Fruit fly (Drosophila melanogaster) whole organism, embryonic: ENCODE data around the gene GABA-B-R2.

Experiments used
- CG11085 ChIP-seq: fragments of 200-800 bp; sonication (Bioruptor generic); IDR thresholded peaks from 2 replicates; pipeline ENCODE4 v1.3.6; 2022; ENCODE audit warnings: missing biosample characterization, missing genetic modification characterization
- CG12769 ChIP-seq: fragments of 200-800 bp; sonication (Bioruptor generic); optimal IDR thresholded peaks from 2 replicates; lab custom pipeline; 2019; ENCODE audit warnings: missing biosample characterization, mild to moderate bottlenecking, missing genetic modification characterization, moderate library complexity
- CG13287 ChIP-seq: fragments of 200-800 bp; sonication (Bioruptor generic); IDR thresholded peaks from 2 replicates; pipeline ENCODE4 v1.3.6; 2022; ENCODE audit warnings: missing biosample characterization, missing genetic modification characterization; ENCODE audit not compliant: partially characterized antibody
- CG14667 ChIP-seq: fragments of 200-800 bp; sonication (Bioruptor generic); IDR thresholded peaks from 2 replicates; pipeline ENCODE4 v1.3.6; 2022; ENCODE audit warnings: missing biosample characterization, missing genetic modification characterization
- CG14860 ChIP-seq: fragments of 200-800 bp; sonication (Bioruptor generic); IDR thresholded peaks from 3 replicates; pipeline ENCODE4 v1.3.6; 2022; ENCODE audit warnings: missing biosample characterization, missing genetic modification characterization; ENCODE audit not compliant: partially characterized antibody
- CG1529 ChIP-seq: fragments of 200-800 bp; sonication (Bioruptor generic); optimal IDR thresholded peaks from 3 replicates; lab custom pipeline; 2018; ENCODE audit warnings: missing biosample characterization, missing genetic modification characterization
- CG16813 ChIP-seq: fragments of 200-800 bp; sonication (Bioruptor generic); IDR thresholded peaks from 3 replicates; pipeline ENCODE4 v1.3.6; 2022; ENCODE audit warnings: missing biosample characterization, missing genetic modification characterization; ENCODE audit not compliant: partially characterized antibody
- CG16815 ChIP-seq: fragments of 200-800 bp; sonication (Bioruptor generic); optimal IDR thresholded peaks from 3 replicates; lab custom pipeline; 2017; ENCODE audit warnings: missing biosample characterization, mild to moderate bottlenecking, missing genetic modification characterization
- CG18599 ChIP-seq: fragments of 200-800 bp; sonication (Bioruptor generic); optimal IDR thresholded peaks from 3 replicates; lab custom pipeline; 2017; ENCODE audit warnings: missing biosample characterization, missing genetic modification characterization, mild to moderate bottlenecking, moderate library complexity, missing genetic modification reagents
- CG2120 ChIP-seq: fragments of 200-800 bp; sonication (Bioruptor generic); optimal IDR thresholded peaks from 3 replicates; lab custom pipeline; 2016; ENCODE audit warnings: missing biosample characterization, missing genetic modification characterization
- CG2202 ChIP-seq: fragments of 200-800 bp; sonication (Bioruptor generic); optimal IDR thresholded peaks from 2 replicates; lab custom pipeline; 2018; ENCODE audit warnings: missing biosample characterization, mild to moderate bottlenecking, missing genetic modification characterization
- CG3065 ChIP-seq: fragments of 200-800 bp; sonication (Bioruptor generic); optimal IDR thresholded peaks from 2 replicates; lab custom pipeline; 2016; ENCODE audit warnings: missing biosample characterization, missing genetic modification characterization
- CG3163 ChIP-seq: fragments of 200-800 bp; sonication (Bioruptor generic); optimal IDR thresholded peaks from 3 replicates; lab custom pipeline; 2016; ENCODE audit warnings: missing biosample characterization, missing genetic modification characterization
- CG4328 ChIP-seq: fragments of 200-800 bp; sonication (Bioruptor generic); optimal IDR thresholded peaks from 3 replicates; lab custom pipeline; 2017; ENCODE audit warnings: missing biosample characterization, missing genetic modification reagents, missing genetic modification characterization
- CG4404 ChIP-seq: fragments of 200-800 bp; sonication (Bioruptor generic); IDR thresholded peaks from 2 replicates; pipeline ENCODE4 v1.3.6; 2022; ENCODE audit warnings: missing biosample characterization, missing genetic modification characterization
- CG4730 ChIP-seq: fragments of 200-800 bp; sonication (Bioruptor generic); IDR thresholded peaks from 2 replicates; pipeline ENCODE4 v1.3.6; 2022; ENCODE audit warnings: missing biosample characterization, missing genetic modification characterization
- CG7987 ChIP-seq: fragments of 200-800 bp; sonication (Bioruptor generic); optimal IDR thresholded peaks from 2 replicates; lab custom pipeline; 2018; ENCODE audit warnings: missing biosample characterization, mild to moderate bottlenecking, missing genetic modification characterization, moderate library complexity
- CG8290 ChIP-seq, 3 experiments: fragments of 200-800 bp; sonication (Bioruptor generic); optimal IDR thresholded peaks; 2 replicates each; lab custom pipeline; 2016 to 2019; ENCODE audit warnings: missing biosample characterization in 3 of 3, missing genetic modification characterization in 3 of 3, mild to moderate bottlenecking in 2 of 3, moderate library complexity in 1 of 3
- CG8944 ChIP-seq: fragments of 200-800 bp; sonication (Bioruptor generic); optimal IDR thresholded peaks from 3 replicates; lab custom pipeline; 2016; ENCODE audit warnings: missing biosample characterization, missing genetic modification characterization
- GATAe ChIP-seq: fragments of 200-800 bp; sonication (Bioruptor generic); conservative IDR thresholded peaks from 2 replicates; pipeline ENCODE4 v1.3.6; 2022; ENCODE audit warnings: missing biosample characterization, missing genetic modification characterization
- Hmr ChIP-seq: fragments of 200-800 bp; sonication (Bioruptor generic); optimal IDR thresholded peaks from 3 replicates; lab custom pipeline; 2017; ENCODE audit warnings: mild to moderate bottlenecking, missing biosample characterization, missing genetic modification reagents, missing genetic modification characterization
- Hr78 ChIP-seq, 2 experiments: fragments of 200-800 bp in 1 of 2; fragments of >200 bp in 1 of 2; sonication (Bioruptor generic) in 1 of 2; optimal IDR thresholded peaks; 2 replicates each; lab custom pipeline; 2017 to 2019; ENCODE audit warnings: missing biosample characterization in 2 of 2, missing genetic modification characterization in 2 of 2, mild to moderate bottlenecking in 1 of 2, moderate library complexity in 1 of 2
- MTF-1 ChIP-seq: fragments of 200-800 bp; sonication (Bioruptor generic); optimal IDR thresholded peaks from 2 replicates; lab custom pipeline; 2018; ENCODE audit warnings: missing biosample characterization, mild to moderate bottlenecking, missing genetic modification characterization, borderline replicate concordance
- Max ChIP-seq: fragments of 200-800 bp; sonication (Bioruptor generic); optimal IDR thresholded peaks from 2 replicates; lab custom pipeline; 2016; ENCODE audit warnings: missing biosample characterization, mild to moderate bottlenecking, missing genetic modification characterization
- Med ChIP-seq: fragments of 200-800 bp; sonication (Bioruptor generic); peaks from one replicate; lab custom pipeline; 2016; ENCODE audit warnings: missing biosample characterization, missing genetic modification characterization, mild to moderate bottlenecking, inconsistent platforms, moderate library complexity
- NC2α ChIP-seq: fragments of 200-800 bp; sonication (Bioruptor generic); optimal IDR thresholded peaks from 2 replicates; lab custom pipeline; 2016; ENCODE audit warnings: missing biosample characterization, missing genetic modification characterization
- Sry-β ChIP-seq: fragments of 200-800 bp; sonication (Bioruptor generic); optimal IDR thresholded peaks from 2 replicates; lab custom pipeline; 2018; ENCODE audit warnings: missing biosample characterization, mild to moderate bottlenecking, missing genetic modification characterization, moderate library complexity
- Ssrp ChIP-seq: fragments of 200-800 bp; sonication (Bioruptor generic); optimal IDR thresholded peaks from 2 replicates; lab custom pipeline; 2018; ENCODE audit warnings: missing biosample characterization, mild to moderate bottlenecking, missing genetic modification characterization, moderate library complexity
- Xbp1 ChIP-seq: fragments of 200-800 bp; sonication (Bioruptor generic); optimal IDR thresholded peaks from 3 replicates; lab custom pipeline; 2016; ENCODE audit warnings: missing biosample characterization, mild to moderate bottlenecking, missing genetic modification characterization
- aop ChIP-seq: fragments of 200-800 bp; sonication (Bioruptor generic); IDR thresholded peaks from 2 replicates; pipeline ENCODE4 v1.3.6; 2022; ENCODE audit warnings: missing biosample characterization, missing genetic modification characterization
- ato ChIP-seq: fragments of 200-800 bp; sonication (Bioruptor generic); IDR thresholded peaks from 2 replicates; pipeline ENCODE4 v1.3.6; 2022; ENCODE audit warnings: missing biosample characterization, missing genetic modification characterization; ENCODE audit not compliant: partially characterized antibody
- bab2 ChIP-seq: fragments of 200-800 bp; sonication (Bioruptor generic); optimal IDR thresholded peaks from 2 replicates; lab custom pipeline; 2016; ENCODE audit warnings: missing biosample characterization, missing genetic modification characterization
- chinmo ChIP-seq: fragments of 200-800 bp; sonication (Bioruptor generic); IDR thresholded peaks from 4 replicates; pipeline ENCODE4 v1.3.6; 2022; ENCODE audit warnings: missing biosample characterization, missing genetic modification characterization; ENCODE audit not compliant: partially characterized antibody
- exex ChIP-seq: fragments of 200-800 bp; sonication (Bioruptor generic); optimal IDR thresholded peaks from 4 replicates; lab custom pipeline; 2018; ENCODE audit warnings: missing biosample characterization, mild to moderate bottlenecking, missing genetic modification characterization, moderate library complexity
- fru ChIP-seq: fragments of >200 bp; optimal IDR thresholded peaks from 2 replicates; lab custom pipeline; 2017
- gce ChIP-seq: fragments of 200-800 bp; sonication (Bioruptor generic); IDR thresholded peaks from 3 replicates; pipeline ENCODE4 v1.3.6; 2022; ENCODE audit warnings: missing biosample characterization, missing genetic modification characterization
- gsb-n ChIP-seq: fragments of 200-800 bp; sonication (Bioruptor generic); optimal IDR thresholded peaks from 3 replicates; lab custom pipeline; 2018; ENCODE audit warnings: missing biosample characterization, mild to moderate bottlenecking, missing genetic modification characterization
- her ChIP-seq: fragments of 200-800 bp; sonication (Bioruptor generic); optimal IDR thresholded peaks from 2 replicates; lab custom pipeline; 2016; ENCODE audit warnings: missing biosample characterization, missing genetic modification characterization
- jing ChIP-seq: fragments of 200-800 bp; sonication (Bioruptor generic); optimal IDR thresholded peaks from 2 replicates; lab custom pipeline; 2018; ENCODE audit warnings: missing biosample characterization, mild to moderate bottlenecking, missing genetic modification characterization
- lov ChIP-seq, 2 experiments: fragments of 200-800 bp in 1 of 2; fragments of >200 bp in 1 of 2; sonication (Bioruptor generic) in 1 of 2; IDR thresholded peaks in 1 of 2; optimal IDR thresholded peaks in 1 of 2; 2 replicates in 1 of 2; 3 replicates in 1 of 2; pipeline versions ENCODE4 v1.3.6 to Lab custom; 2017 to 2022; ENCODE audit warnings: missing biosample characterization in 1 of 2, missing genetic modification characterization in 1 of 2
- maf-S ChIP-seq: fragments of 200-800 bp; sonication (Bioruptor generic); optimal IDR thresholded peaks from 2 replicates; lab custom pipeline; 2016; ENCODE audit warnings: missing biosample characterization, missing genetic modification characterization
- nau ChIP-seq: fragments of 200-800 bp; sonication (Bioruptor generic); optimal IDR thresholded peaks from 3 replicates; lab custom pipeline; 2017; ENCODE audit warnings: missing biosample characterization, mild to moderate bottlenecking, missing genetic modification characterization, missing genetic modification reagents
- otp ChIP-seq: fragments of 200-800 bp; sonication (Bioruptor generic); IDR thresholded peaks from 3 replicates; pipeline ENCODE4, ENCODE4 v1.3.6; 2022; ENCODE audit warnings: missing biosample characterization, missing genetic modification characterization
- scrt ChIP-seq: fragments of 200-800 bp; sonication (Bioruptor generic); optimal IDR thresholded peaks from 2 replicates; lab custom pipeline; 2018; ENCODE audit warnings: missing biosample characterization, mild to moderate bottlenecking, missing genetic modification characterization, moderate library complexity
- sisA ChIP-seq: fragments of 200-800 bp; sonication (Bioruptor generic); IDR thresholded peaks from 2 replicates; pipeline ENCODE4 v1.3.6; 2022; ENCODE audit warnings: missing biosample characterization, missing genetic modification characterization
- sqz ChIP-seq: fragments of 200-800 bp; sonication (Bioruptor generic); optimal IDR thresholded peaks from 3 replicates; lab custom pipeline; 2018; ENCODE audit warnings: missing biosample characterization, mild to moderate bottlenecking, missing genetic modification characterization
- unc-4 ChIP-seq: fragments of 200-800 bp; sonication (Bioruptor generic); IDR thresholded peaks from 2 replicates; pipeline ENCODE4 v1.3.6; 2022; ENCODE audit warnings: missing biosample characterization, missing genetic modification characterization; ENCODE audit not compliant: partially characterized antibody
- wor ChIP-seq: fragments of 200-800 bp; sonication (Bioruptor generic); IDR thresholded peaks from 2 replicates; pipeline ENCODE4 v1.3.6; 2022; ENCODE audit warnings: missing biosample characterization, missing genetic modification characterization
- zen2 ChIP-seq: fragments of 200-800 bp; sonication (Bioruptor generic); IDR thresholded peaks from 3 replicates; pipeline ENCODE4 v1.3.6; 2022; ENCODE audit warnings: missing biosample characterization, missing genetic modification characterization; ENCODE audit not compliant: partially characterized antibody

GABA-B-R2 gene

dm6 chr3R:21781448-21781847 lies 5.8 kb upstream of the GABA-B-R2 start (continued):
- no peak for TF ChIP-seq CG3065 (GFP tag; lab: Kevin White, UChicago)
- TF ChIP-seq otp (GFP tag; lab: Robert Waterston, UW) = peak; percentile 36; the same call in 1 of the 3 replicates
- TF ChIP-seq CG4404 (GFP tag; lab: Robert Waterston, UW) = no peak; the same call in 1 of the 2 replicates
- TF ChIP-seq NC2α (GFP tag; lab: Kevin White, UChicago) = no peak
- TF ChIP-seq Hr78 (GFP tag; optimal IDR thresholded peaks at IDR 0.05; lab: Kevin White, UChicago) = no peak
- no peak for TF ChIP-seq ato
- no peak for TF ChIP-seq lov (optimal IDR thresholded peaks at IDR 0.05; lab: Kevin White, UChicago)
- TF ChIP-seq lov (GFP tag; IDR thresholded peaks at IDR 0.05; lab: Robert Waterston, UW) = no peak
- TF ChIP-seq CG2120 (GFP tag; lab: Kevin White, UChicago) = peak; percentile 72
- peak; percentile 70 for TF ChIP-seq sisA (GFP tag; lab: Robert Waterston, UW)
- peak; percentile 12 for TF ChIP-seq CG8290 (GFP tag; optimal IDR thresholded peaks at IDR 0.05; lab: Kevin White, UChicago)
- TF ChIP-seq CG8290 (tag; optimal IDR thresholded peaks at IDR 0.05; lab: Kevin White, UChicago) = no peak
- TF ChIP-seq CG1529 (GFP tag; lab: Kevin White, UChicago) = peak; percentile 39
- no peak for TF ChIP-seq aop (GFP tag; lab: Robert Waterston, UW)
- TF ChIP-seq jing (GFP tag; lab: Kevin White, UChicago) = no peak
- peak; percentile 22 for TF ChIP-seq maf-S (GFP tag; lab: Kevin White, UChicago)
- TF ChIP-seq GATAe (GFP tag; lab: Robert Waterston, UW) = no peak
- no peak for TF ChIP-seq CG13287 (GFP tag; lab: Robert Waterston, UW)
- TF ChIP-seq wor (GFP tag; lab: Robert Waterston, UW) = no peak
- peak; percentile 43 for TF ChIP-seq Max (GFP tag; lab: Kevin White, UChicago)
- no peak for TF ChIP-seq gce (GFP tag; lab: Robert Waterston, UW)
- TF ChIP-seq Sry-β (GFP tag; lab: Kevin White, UChicago) = no peak
- no peak for TF ChIP-seq zen2
- TF ChIP-seq her (GFP tag; lab: Kevin White, UChicago) = peak; percentile 3
- peak; percentile 16 for TF ChIP-seq CG3163
- peak; percentile 59; the same call in 1 of the 2 replicates for TF ChIP-seq CG14667 (GFP tag; lab: Robert Waterston, UW)
- TF ChIP-seq CG8944 (GFP tag; lab: Kevin White, UChicago) = peak; percentile 24
- no peak for TF ChIP-seq CG14860 (GFP tag; lab: Robert Waterston, UW)
- peak; percentile 61 for TF ChIP-seq bab2 (GFP tag; lab: Kevin White, UChicago)
- TF ChIP-seq exex (tag; lab: Kevin White, UChicago) = no peak
- peak; percentile 25 for TF ChIP-seq sqz (GFP tag; lab: Kevin White, UChicago)
- no peak for TF ChIP-seq CG12769 (tag; lab: Kevin White, UChicago)
- peak; percentile 20 for TF ChIP-seq CG2202
- TF ChIP-seq MTF-1 (GFP tag; lab: Kevin White, UChicago) = peak; percentile 4
- peak; percentile 51 for TF ChIP-seq Hmr (GFP tag; lab: Kevin White, UChicago)
- no peak for TF ChIP-seq CG7987
- peak; percentile 30 for TF ChIP-seq gsb-n (tag; lab: Kevin White, UChicago)
- no peak for TF ChIP-seq CG16813 (GFP tag; lab: Robert Waterston, UW)
- TF ChIP-seq CG11085 (GFP tag; lab: Robert Waterston, UW) = no peak
- no peak for TF ChIP-seq CG18599 (GFP tag; lab: Kevin White, UChicago)
- peak; percentile 10 for TF ChIP-seq CG4328 (GFP tag; lab: Kevin White, UChicago)
- TF ChIP-seq scrt (GFP tag; lab: Kevin White, UChicago) = peak; percentile 24
- peak; percentile 59 for TF ChIP-seq Ssrp (tag; lab: Kevin White, UChicago)
- TF ChIP-seq CG16815 (GFP tag; lab: Kevin White, UChicago) = peak; percentile 52
- no peak for TF ChIP-seq chinmo (GFP tag; lab: Robert Waterston, UW)
- TF ChIP-seq fru (lab: Kevin White, UChicago) = no peak
- TF ChIP-seq Xbp1 (GFP tag; lab: Kevin White, UChicago) = peak; percentile 66
- TF ChIP-seq Med = peak; percentile 91
- TF ChIP-seq nau (GFP tag; lab: Kevin White, UChicago) = peak; percentile 62
- TF ChIP-seq CG4730 = peak; percentile 27; the same call in 1 of the 2 replicates
- no peak for TF ChIP-seq unc-4 (GFP tag; lab: Robert Waterston, UW)
